Fruit fly (Drosophila melanogaster) whole organism, pupa: Measurements from ENCODE around the gene Lint-1.

Experiments
- CG10348 ChIP-seq: fragments of 200-800 bp; sonication (Bioruptor generic); IDR thresholded peaks from 2 replicates; pipeline ENCODE4 v1.3.6; 2022; ENCODE audit warnings: missing biosample characterization, missing genetic modification characterization
- CG12605 ChIP-seq: fragments of 200-800 bp; sonication (Bioruptor generic); IDR thresholded peaks from 2 replicates; pipeline ENCODE4 v1.3.6; 2022; ENCODE audit warnings: missing biosample characterization, missing genetic modification characterization
- CG13204 ChIP-seq: fragments of 200-800 bp; sonication (Bioruptor generic); optimal IDR thresholded peaks from 2 replicates; lab custom pipeline; 2018; ENCODE audit warnings: missing biosample characterization, mild to moderate bottlenecking, missing genetic modification characterization, moderate library complexity
- CG14655 ChIP-seq: fragments of 200-800 bp; sonication (Bioruptor generic); optimal IDR thresholded peaks from 3 replicates; lab custom pipeline; 2017; ENCODE audit warnings: mild to moderate bottlenecking, missing biosample characterization, missing genetic modification reagents, missing genetic modification characterization
- CG15710 ChIP-seq: fragments of 200-800 bp; sonication (Bioruptor generic); optimal IDR thresholded peaks from 2 replicates; lab custom pipeline; 2018; ENCODE audit warnings: missing biosample characterization, mild to moderate bottlenecking, missing genetic modification characterization, moderate library complexity
- CG17806 ChIP-seq: fragments of 200-800 bp; sonication (Bioruptor generic); optimal IDR thresholded peaks from 2 replicates; lab custom pipeline; 2018; ENCODE audit warnings: missing biosample characterization, mild to moderate bottlenecking, missing genetic modification characterization, moderate library complexity
- CG32121 ChIP-seq: fragments of 200-800 bp; sonication (Bioruptor generic); IDR thresholded peaks from 2 replicates; pipeline ENCODE4 v1.3.6; 2022; ENCODE audit warnings: missing biosample characterization, missing genetic modification characterization
- CG34367 ChIP-seq: fragments of 200-800 bp; sonication (Bioruptor generic); optimal IDR thresholded peaks from 2 replicates; lab custom pipeline; 2018; ENCODE audit warnings: missing biosample characterization, mild to moderate bottlenecking, missing genetic modification characterization
- CG4496 ChIP-seq: fragments of 200-800 bp; sonication (Bioruptor generic); IDR thresholded peaks from 3 replicates; pipeline ENCODE4 v1.3.6; 2022; ENCODE audit warnings: missing biosample characterization, missing genetic modification characterization
- CG8159 ChIP-seq: fragments of 200-800 bp; sonication (Bioruptor generic); optimal IDR thresholded peaks from 3 replicates; lab custom pipeline; 2018; ENCODE audit warnings: missing biosample characterization, mild to moderate bottlenecking, missing genetic modification characterization, moderate library complexity
- CG8301 ChIP-seq: fragments of 200-800 bp; sonication (Bioruptor generic); optimal IDR thresholded peaks from 2 replicates; lab custom pipeline; 2018; ENCODE audit warnings: missing biosample characterization, mild to moderate bottlenecking, missing genetic modification characterization
- CG9948 ChIP-seq: fragments of 200-800 bp; sonication (Bioruptor generic); optimal IDR thresholded peaks from 2 replicates; lab custom pipeline; 2018; ENCODE audit warnings: missing biosample characterization, mild to moderate bottlenecking, missing genetic modification characterization, moderate library complexity
- D1 ChIP-seq: fragments of 200-800 bp; sonication (Bioruptor generic); optimal IDR thresholded peaks from 2 replicates; lab custom pipeline; 2018; ENCODE audit warnings: missing biosample characterization, mild to moderate bottlenecking, missing genetic modification characterization, moderate library complexity
- EcR ChIP-seq: fragments of 200-800 bp; sonication (Bioruptor generic); optimal IDR thresholded peaks from 3 replicates; lab custom pipeline; 2019; ENCODE audit warnings: missing biosample characterization, missing genetic modification characterization, mild to moderate bottlenecking, moderate library complexity, missing genetic modification reagents
- Ets98B ChIP-seq: fragments of 200-800 bp; sonication (Bioruptor generic); IDR thresholded peaks from 2 replicates; pipeline ENCODE4 v1.3.6; 2022; ENCODE audit warnings: missing biosample characterization, missing genetic modification characterization
- Pif1A ChIP-seq: fragments of 200-800 bp; sonication (Bioruptor generic); optimal IDR thresholded peaks from 3 replicates; lab custom pipeline; 2016; ENCODE audit warnings: missing biosample characterization, missing genetic modification characterization
- Pif1B ChIP-seq: fragments of 200-800 bp; sonication (Bioruptor generic); optimal IDR thresholded peaks from 3 replicates; lab custom pipeline; 2016; ENCODE audit warnings: missing biosample characterization, missing genetic modification characterization
- Snoo ChIP-seq: fragments of 200-800 bp; sonication (Bioruptor generic); optimal IDR thresholded peaks from 3 replicates; lab custom pipeline; 2017; ENCODE audit warnings: missing biosample characterization, mild to moderate bottlenecking, missing genetic modification characterization, inconsistent platforms
- fd96Ca ChIP-seq: fragments of 200-800 bp; sonication (Bioruptor generic); IDR thresholded peaks from 3 replicates; pipeline ENCODE4 v1.3.6; 2022; ENCODE audit warnings: missing biosample characterization, missing genetic modification characterization
- gl ChIP-seq: fragments of 200-800 bp; sonication (Bioruptor generic); optimal IDR thresholded peaks from 2 replicates; lab custom pipeline; 2018; ENCODE audit warnings: missing biosample characterization, mild to moderate bottlenecking, missing genetic modification characterization
- rn ChIP-seq: fragments of 200-800 bp; sonication (Bioruptor generic); IDR thresholded peaks from 2 replicates; pipeline ENCODE4 v1.3.6; 2022; ENCODE audit warnings: missing biosample characterization, missing genetic modification characterization

The Lint-1 gene

dm6 chrX:11124749-11125508 lies 24.2 kb upstream of the Lint-1 start, which contains the start of gene Rpt3:
Gene Rpt3, plus strand, starts transcription at chrX:11125101.
- no peak for TF ChIP-seq CG15710 (tag; lab: Kevin White, UChicago)
- TF ChIP-seq CG34367 (tag; lab: Kevin White, UChicago), result no peak
- no peak for TF ChIP-seq CG10348 (GFP tag; lab: Robert Waterston, UW)
- TF ChIP-seq EcR (GFP tag; lab: Kevin White, UChicago), result no peak
- no peak for TF ChIP-seq CG12605 (GFP tag; lab: Robert Waterston, UW)
- no peak for TF ChIP-seq gl (tag; lab: Kevin White, UChicago)
- no peak for TF ChIP-seq CG13204 (GFP tag; lab: Kevin White, UChicago)
- TF ChIP-seq CG4496, result no peak; the same call in 2 of the 3 replicates
- TF ChIP-seq Ets98B (GFP tag; lab: Robert Waterston, UW), result no peak
- TF ChIP-seq D1 (tag; lab: Kevin White, UChicago), result no peak
- no peak for TF ChIP-seq Pif1B (GFP tag; lab: Kevin White, UChicago)
- no peak for TF ChIP-seq CG9948
- TF ChIP-seq fd96Ca (GFP tag; lab: Robert Waterston, UW), result no peak

dm6 chrX:11128828-11129227 lies 20.3 kb upstream of the Lint-1 start, which contains the start of gene SrpRalpha:
Gene SrpRalpha, minus strand, starts transcription at chrX:11129087.
- TF ChIP-seq CG12605 (GFP tag; lab: Robert Waterston, UW) (0 out of 2 replicates have a peak, but pooled peaks have one; percentile 13), rn (no peak), CG14655 (GFP tag; lab: Kevin White, UChicago) (no peak)

- TF ChIP-seq EcR (GFP tag; lab: Kevin White, UChicago), result no peak
- no peak for TF ChIP-seq CG8301 (tag; lab: Kevin White, UChicago)
- TF ChIP-seq Pif1B (GFP tag; lab: Kevin White, UChicago), result no peak
- TF ChIP-seq CG4496, result no peak
- no peak for TF ChIP-seq CG15710 (tag; lab: Kevin White, UChicago)
Measured at dm6 chrX:11132312-11132711, 16.8 kb upstream of the Lint-1 start, which contains the start of gene CG44385. Gene CG44385, minus strand, starts transcription at chrX:11132412.

- TF ChIP-seq CG4496 (no peak), CG34367 (tag; lab: Kevin White, UChicago) (no peak), EcR (GFP tag; lab: Kevin White, UChicago) (peak; percentile 15)
- TF ChIP-seq, all 21 proteins: peak for 1
Measured at dm6 chrX:11135840-11136586, 13.1 kb upstream of the Lint-1 start.

- TF ChIP-seq CG15710 (tag; lab: Kevin White, UChicago) (peak; percentile 22), D1 (tag; lab: Kevin White, UChicago) (no peak), CG34367 (tag; lab: Kevin White, UChicago) (no peak)
Measured at dm6 chrX:11136587-11137512, 12.3 kb upstream of the Lint-1 start, which contains the start of gene Klp10A. Gene Klp10A, minus strand, starts transcription at chrX:11137118.

dm6 chrX:11137566-11138186 lies 11.4 kb upstream of the Lint-1 start, which contains the start of gene CDK2AP1:
Gene CDK2AP1, plus strand, starts transcription at chrX:11137859.
- TF ChIP-seq gl (tag; lab: Kevin White, UChicago) (no peak), EcR (GFP tag; lab: Kevin White, UChicago) (no peak), rn (no peak), CG8301 (tag; lab: Kevin White, UChicago) (no peak), CG15710 (tag; lab: Kevin White, UChicago) (no peak), CG4496 (peak; percentile 37; the same call in 1 of the 3 replicates), CG17806 (peak; percentile 1), D1 (tag; lab: Kevin White, UChicago) (no peak), Pif1A (GFP tag; lab: Kevin White, UChicago) (no peak), CG8159 (tag; lab: Kevin White, UChicago) (peak; percentile 0), CG9948 (no peak), fd96Ca (GFP tag; lab: Robert Waterston, UW) (0 out of 3 replicates have a peak, but pooled peaks have one; percentile 25), CG14655 (GFP tag; lab: Kevin White, UChicago) (no peak), CG10348 (GFP tag; lab: Robert Waterston, UW) (no peak), CG13204 (GFP tag; lab: Kevin White, UChicago) (no peak), CG32121 (0 out of 2 replicates have a peak, but pooled peaks have one; percentile 15), Snoo (no peak), CG34367 (tag; lab: Kevin White, UChicago) (no peak), Ets98B (GFP tag; lab: Robert Waterston, UW) (no peak; the same call in 1 of the 2 replicates), Pif1B (GFP tag; lab: Kevin White, UChicago) (no peak), CG12605 (GFP tag; lab: Robert Waterston, UW) (no peak)
